Fruit fly (Drosophila melanogaster) S2 (cell line): Measurements from ENCODE around the gene NimC1.

Experiments
- CG8478 ChIP-seq: fragments of >200 bp; optimal IDR thresholded peaks from 2 replicates; lab custom pipeline; 2018
- CTCF ChIP-seq, 2 experiments: fragments of >200 bp; optimal IDR thresholded peaks; 2 replicates each; lab custom pipeline; 2018

DNA sequence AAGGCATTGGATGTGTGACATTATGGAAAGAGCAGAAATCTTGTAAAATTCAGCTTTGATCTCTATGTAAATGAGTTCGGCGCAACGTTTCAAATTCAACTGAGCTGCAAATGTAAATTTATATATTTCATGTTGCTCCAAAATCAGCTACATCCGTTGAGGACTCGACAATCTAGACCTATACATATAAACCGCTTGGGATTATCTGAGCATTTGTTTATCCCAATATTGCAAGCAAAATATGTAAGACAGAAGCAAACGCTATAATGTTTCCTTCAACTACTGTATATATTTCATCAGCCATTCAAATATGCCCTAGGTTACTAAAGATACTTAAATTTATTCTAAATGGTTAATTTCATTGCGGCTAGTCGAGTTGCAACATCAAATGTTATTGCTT is at the start of gene NimC1:
- TF ChIP-seq CG8478 (lab: Kevin White, UChicago), result no peak
- TF ChIP-seq CTCF (optimal IDR thresholded peaks at IDR 0.05; lab: Kevin White, UChicago), result no peak
